Fruit fly (Drosophila melanogaster): ENCODE measurements around the gene ValRS-m.

The ValRS-m gene

DNA sequence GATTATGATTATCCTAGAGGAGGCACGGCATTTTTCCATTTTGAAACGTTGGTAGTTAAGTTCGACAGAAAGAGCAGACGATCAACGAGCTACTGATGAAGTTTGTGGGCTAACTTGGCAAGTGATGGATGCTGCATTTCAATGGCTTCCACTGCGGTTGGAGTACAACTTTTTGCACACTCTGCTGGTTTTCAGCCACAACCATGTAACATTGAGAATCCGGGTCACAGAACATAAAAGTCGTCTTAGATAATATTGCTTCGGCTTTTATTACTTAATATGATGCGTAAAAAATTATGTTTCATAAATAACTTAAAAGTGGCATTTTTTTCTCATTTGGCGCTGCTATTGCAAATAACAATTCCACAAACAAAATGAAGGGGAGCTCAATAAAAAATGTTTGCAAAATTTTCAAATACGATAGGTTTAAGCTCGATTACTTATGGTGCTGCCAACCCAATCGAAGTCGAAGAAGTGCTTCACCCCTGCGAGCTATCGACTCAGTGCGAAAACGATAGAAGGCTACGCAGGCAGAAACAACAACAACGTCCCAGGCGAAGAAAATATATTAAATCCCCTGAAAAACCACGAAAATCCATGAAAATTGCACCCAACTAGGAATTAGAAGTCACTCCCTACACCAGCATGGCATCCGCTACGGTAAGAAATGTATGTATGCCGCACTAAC lies 1.9 kb upstream of the ValRS-m start, which contains the start of the genes CG5653 and CG5021 (continued):
- TF ChIP-seq knrl (GFP tag; IDR thresholded peaks at IDR 0.05; ENCODE audit: partially characterized antibody) (peak; percentile 59), corto (GFP tag; optimal IDR thresholded peaks at IDR 0.05) (no peak), lola (GFP tag; optimal IDR thresholded peaks at IDR 0.05) (no peak), fru (optimal IDR thresholded peaks at IDR 0.05) (no peak), BtbVII (GFP tag; optimal IDR thresholded peaks at IDR 0.05) (no peak), tna (GFP tag; IDR thresholded peaks at IDR 0.05; ENCODE audit: partially characterized antibody) (peak; percentile 65), caup (GFP tag; optimal IDR thresholded peaks at IDR 0.05; ENCODE audit: severe bottlenecking) (no peak), Atf-2 (GFP tag; optimal IDR thresholded peaks at IDR 0.05) (no peak), NC2β (GFP tag; optimal IDR thresholded peaks at IDR 0.05) (no peak), CG9727 (GFP tag; optimal IDR thresholded peaks at IDR 0.05) (no peak), CG8944 (GFP tag; optimal IDR thresholded peaks at IDR 0.05) (no peak), CG15269 (tag; optimal IDR thresholded peaks at IDR 0.05) (no peak), CG4707 (GFP tag; optimal IDR thresholded peaks at IDR 0.05) (no peak), so (GFP tag; IDR thresholded peaks at IDR 0.05) (no peak), nom (GFP tag; optimal IDR thresholded peaks at IDR 0.05) (no peak), inv (GFP tag; IDR thresholded peaks at IDR 0.05; ENCODE audit: partially characterized antibody) (no peak), z (GFP tag; IDR thresholded peaks at IDR 0.05) (no peak), CG12236 (GFP tag; optimal IDR thresholded peaks at IDR 0.05) (no peak), Mad (GFP tag; optimal IDR thresholded peaks at IDR 0.05) (no peak), CG10979 (tag; optimal IDR thresholded peaks at IDR 0.05) (no peak), stc (GFP tag; IDR thresholded peaks at IDR 0.05) (no peak), fd3F (GFP tag; optimal IDR thresholded peaks at IDR 0.05) (no peak), CG12219 (GFP tag; optimal IDR thresholded peaks at IDR 0.05) (no peak), sim (GFP tag; IDR thresholded peaks at IDR 0.05) (no peak), toy (GFP tag; IDR thresholded peaks at IDR 0.05) (no peak), Bgb (GFP tag; IDR thresholded peaks at IDR 0.05; ENCODE audit: partially characterized antibody) (peak; percentile 75; the same call in 1 of the 2 replicates), H2.0 (GFP tag; IDR thresholded peaks at IDR 0.05) (no peak), CG14050 (GFP tag; IDR thresholded peaks at IDR 0.05) (no peak), CG16813 (GFP tag; IDR thresholded peaks at IDR 0.05; ENCODE audit: partially characterized antibody) (peak; percentile 49; the same call in 1 of the 3 replicates), NC2α (GFP tag; optimal IDR thresholded peaks at IDR 0.05) (no peak), schlank (tag; optimal IDR thresholded peaks at IDR 0.05) (no peak), MESR4 (GFP tag; optimal IDR thresholded peaks at IDR 0.05) (peak; percentile 48), CG1529 (GFP tag; optimal IDR thresholded peaks at IDR 0.05) (no peak), Sry-β (GFP tag; optimal IDR thresholded peaks at IDR 0.05) (no peak), Hand (GFP tag; optimal IDR thresholded peaks at IDR 0.05) (no peak), Meics (GFP tag; optimal IDR thresholded peaks at IDR 0.05) (no peak), Eip74EF (GFP tag; optimal IDR thresholded peaks at IDR 0.05) (no peak), Gsc (GFP tag; IDR thresholded peaks at IDR 0.05) (no peak), HmgZ (tag; optimal IDR thresholded peaks at IDR 0.05) (peak; percentile 47), CG1792 (GFP tag; optimal IDR thresholded peaks at IDR 0.05) (no peak), ewg (GFP tag; optimal IDR thresholded peaks at IDR 0.05) (no peak), stwl (tag; optimal IDR thresholded peaks at IDR 0.05) (peak; percentile 53), mam (GFP tag; optimal IDR thresholded peaks at IDR 0.05) (no peak), tap (tag; optimal IDR thresholded peaks at IDR 0.05) (no peak), D19A (tag; optimal IDR thresholded peaks at IDR 0.05) (no peak), CG15479 (GFP tag; optimal IDR thresholded peaks at IDR 0.05) (no peak), Taf1 (GFP tag; IDR thresholded peaks at IDR 0.05) (no peak), Dref (GFP tag; IDR thresholded peaks at IDR 0.05) (peak; percentile 96), CG17912 (GFP tag; optimal IDR thresholded peaks at IDR 0.05) (no peak)

All from whole organism, embryonic.